Fruit fly (Drosophila melanogaster) whole organism, embryonic: ENCODE measurements around the gene CG2617.

Experiments used
- CG4854 ChIP-seq: fragments of 200-800 bp; sonication (Bioruptor generic); optimal IDR thresholded peaks from 2 replicates; lab custom pipeline; 2016; ENCODE audit warnings: missing biosample characterization, missing genetic modification characterization, inconsistent platforms
- CG6854 ChIP-seq: fragments of 200-800 bp; sonication (Bioruptor generic); optimal IDR thresholded peaks from 3 replicates; lab custom pipeline; 2017; ENCODE audit warnings: missing biosample characterization, mild to moderate bottlenecking, missing genetic modification characterization
- CG7839 ChIP-seq: fragments of 200-800 bp; sonication (Bioruptor generic); optimal IDR thresholded peaks from 3 replicates; lab custom pipeline; 2018; ENCODE audit warnings: missing biosample characterization, mild to moderate bottlenecking, missing genetic modification characterization, moderate library complexity
- HHEX ChIP-seq: fragments of 200-800 bp; sonication (Bioruptor generic); optimal IDR thresholded peaks from 3 replicates; lab custom pipeline; 2017; ENCODE audit warnings: missing biosample characterization, mild to moderate bottlenecking, missing genetic modification characterization, missing genetic modification reagents
- NC2β ChIP-seq: fragments of 200-800 bp; sonication (Bioruptor generic); optimal IDR thresholded peaks from 2 replicates; lab custom pipeline; 2016; ENCODE audit warnings: missing biosample characterization, missing genetic modification characterization
- NfI ChIP-seq: fragments of 200-800 bp; sonication (Bioruptor generic); optimal IDR thresholded peaks from 3 replicates; lab custom pipeline; 2018; ENCODE audit warnings: missing biosample characterization, mild to moderate bottlenecking, missing genetic modification characterization, moderate library complexity
- Ptx1 ChIP-seq: fragments of 200-800 bp; sonication (Bioruptor generic); IDR thresholded peaks from 2 replicates; pipeline ENCODE4 v1.3.6; 2022; ENCODE audit warnings: missing biosample characterization, missing genetic modification characterization
- caup ChIP-seq: fragments of 200-800 bp; sonication (Bioruptor generic); optimal IDR thresholded peaks from 3 replicates; lab custom pipeline; 2017; ENCODE audit warnings: missing biosample characterization, mild to moderate bottlenecking, missing genetic modification characterization, moderate library complexity; ENCODE audit not compliant: severe bottlenecking
- crol ChIP-seq: fragments of 200-800 bp; sonication (Bioruptor generic); IDR thresholded peaks from 2 replicates; pipeline ENCODE4 v1.3.6; 2022; ENCODE audit warnings: missing biosample characterization, missing genetic modification characterization
- dati ChIP-seq: fragments of 200-800 bp; sonication (Bioruptor generic); IDR thresholded peaks from 2 replicates; pipeline ENCODE4 v1.3.6; 2022; ENCODE audit warnings: missing biosample characterization, missing genetic modification characterization
- gro ChIP-seq: fragments of 200-800 bp; sonication (Bioruptor generic); optimal IDR thresholded peaks from 2 replicates; lab custom pipeline; 2016; ENCODE audit warnings: missing biosample characterization, missing genetic modification characterization
- insv ChIP-seq, 2 experiments: fragments of 200-800 bp; sonication (Bioruptor generic); optimal IDR thresholded peaks; 3 replicates each; lab custom pipeline; 2016 to 2018; ENCODE audit warnings: missing biosample characterization in 2 of 2, missing genetic modification characterization in 2 of 2
- kay ChIP-seq: fragments of 200-800 bp; sonication (Bioruptor generic); optimal IDR thresholded peaks from 2 replicates; lab custom pipeline; 2016; ENCODE audit warnings: missing biosample characterization, missing genetic modification characterization
- stc ChIP-seq: fragments of 200-800 bp; sonication (Bioruptor generic); IDR thresholded peaks from 2 replicates; pipeline ENCODE4 v1.3.6; 2022; ENCODE audit warnings: missing biosample characterization, missing genetic modification characterization

- TF ChIP-seq Ptx1 (GFP tag; lab: Robert Waterston, UW) = no peak
- TF ChIP-seq crol (GFP tag; lab: Robert Waterston, UW) = no peak
- TF ChIP-seq kay (GFP tag; lab: Kevin White, UChicago) = no peak
- TF ChIP-seq NfI (GFP tag; lab: Kevin White, UChicago) = no peak
- TF ChIP-seq HHEX (GFP tag; lab: Kevin White, UChicago) = no peak
- no peak for TF ChIP-seq CG4854 (GFP tag; lab: Kevin White, UChicago)
- no peak for TF ChIP-seq gro (GFP tag; lab: Kevin White, UChicago)
- no peak for TF ChIP-seq insv (GFP tag; optimal IDR thresholded peaks at IDR 0.05; lab: Kevin White, UChicago)
- no peak for TF ChIP-seq stc (GFP tag; lab: Robert Waterston, UW)
- TF ChIP-seq caup (GFP tag; lab: Kevin White, UChicago) = no peak
- no peak for TF ChIP-seq CG7839 (tag; lab: Kevin White, UChicago)
- TF ChIP-seq NC2β (GFP tag; lab: Kevin White, UChicago) = no peak
- no peak for TF ChIP-seq CG6854 (GFP tag; lab: Kevin White, UChicago)
- TF ChIP-seq dati (GFP tag; lab: Robert Waterston, UW) = no peak
Measured at dm6 chr2L:20690055-20690454, 7.9 kb downstream of the CG2617 start.
